Fruit fly (Drosophila melanogaster) whole organism, wandering third instar larva: Measurements from ENCODE around the gene GMF.

Experiments used
- Abd-B ChIP-seq: fragments of >200 bp; optimal IDR thresholded peaks from 2 replicates; lab custom pipeline; 2017; ENCODE audit warnings: missing biosample characterization, missing genetic modification characterization
- CG32264 ChIP-seq: fragments of 200-800 bp; sonication (Bioruptor generic); optimal IDR thresholded peaks from 2 replicates; lab custom pipeline; 2016; ENCODE audit warnings: missing biosample characterization, missing genetic modification characterization
- CG9705 ChIP-seq: fragments of 200-800 bp; sonication (Bioruptor generic); optimal IDR thresholded peaks from 2 replicates; lab custom pipeline; 2018; ENCODE audit warnings: missing biosample characterization, mild to moderate bottlenecking, missing genetic modification characterization
- CrebA ChIP-seq: fragments of 200-800 bp; sonication (Bioruptor generic); optimal IDR thresholded peaks from 2 replicates; lab custom pipeline; 2016; ENCODE audit warnings: missing biosample characterization, mild to moderate bottlenecking, missing genetic modification characterization, borderline replicate concordance
- Dfd ChIP-seq: fragments of >200 bp; optimal IDR thresholded peaks from 2 replicates; lab custom pipeline; 2017; ENCODE audit warnings: missing biosample characterization, missing genetic modification characterization
- Dif ChIP-seq: fragments of 200-275, 200-300 bp; sonication (Bioruptor generic); optimal IDR thresholded peaks from 2 replicates; lab custom pipeline; 2018; ENCODE audit warnings: missing biosample characterization, missing genetic modification characterization; ENCODE audit not compliant: partially characterized antibody
- GATAd ChIP-seq: sonication (Bioruptor generic); optimal IDR thresholded peaks from 2 replicates; lab custom pipeline; 2016; ENCODE audit warnings: missing biosample characterization, missing genetic modification characterization
- HLH106 ChIP-seq: fragments of 200-800 bp; optimal IDR thresholded peaks from 3 replicates; lab custom pipeline; 2019; ENCODE audit warnings: missing biosample characterization, mild to moderate bottlenecking, missing genetic modification characterization, moderate library complexity
- Hnf4 ChIP-seq: fragments of 200-800 bp; sonication (Bioruptor generic); optimal IDR thresholded peaks from 2 replicates; lab custom pipeline; 2016; ENCODE audit warnings: missing biosample characterization, mild to moderate bottlenecking, missing genetic modification characterization
- Hr78 ChIP-seq: fragments of >200 bp; optimal IDR thresholded peaks from 2 replicates; lab custom pipeline; 2017; ENCODE audit warnings: missing biosample characterization, missing genetic modification characterization
- Hr83 ChIP-seq: fragments of 200-300 bp; sonication (Bioruptor generic); optimal IDR thresholded peaks from 2 replicates; lab custom pipeline; 2016; ENCODE audit warnings: missing biosample characterization, mild to moderate bottlenecking, missing genetic modification characterization, moderate library complexity; ENCODE audit not compliant: poor library complexity, severe bottlenecking
- Jra ChIP-seq: sonication (Bioruptor generic); optimal IDR thresholded peaks from 2 replicates; lab custom pipeline; 2016; ENCODE audit warnings: missing biosample characterization, missing genetic modification characterization
- Mio ChIP-seq: sonication (Bioruptor generic); optimal IDR thresholded peaks from 2 replicates; lab custom pipeline; 2016; ENCODE audit warnings: missing biosample characterization, missing genetic modification characterization
- Myc ChIP-seq: fragments of >200 bp; optimal IDR thresholded peaks from 2 replicates; lab custom pipeline; 2017
- N ChIP-seq: fragments of >200 bp; optimal IDR thresholded peaks from 2 replicates; lab custom pipeline; 2018; ENCODE audit warnings: missing biosample characterization, missing external identifiers, missing genetic modification characterization
- OdsH ChIP-seq: fragments of 200-800 bp; sonication (Bioruptor generic); optimal IDR thresholded peaks from 2 replicates; lab custom pipeline; 2016; ENCODE audit warnings: missing biosample characterization, mild to moderate bottlenecking, missing genetic modification characterization
- Rel ChIP-seq, 2 experiments: fragments of 200-800 bp; sonication (Bioruptor generic) in 1 of 2; optimal IDR thresholded peaks; 2 replicates in 1 of 2; 3 replicates in 1 of 2; lab custom pipeline; 2016 to 2019; ENCODE audit warnings: mild to moderate bottlenecking in 2 of 2, missing biosample characterization in 2 of 2, missing genetic modification characterization in 2 of 2, moderate library complexity in 1 of 2
- Sp1 ChIP-seq: fragments of 200-800 bp; sonication (Bioruptor generic); optimal IDR thresholded peaks from 3 replicates; lab custom pipeline; 2019; ENCODE audit warnings: missing biosample characterization, mild to moderate bottlenecking, missing genetic modification characterization, moderate library complexity
- brk ChIP-seq: fragments of 200-800 bp; sonication (Bioruptor generic); optimal IDR thresholded peaks from 2 replicates; lab custom pipeline; 2016; ENCODE audit warnings: missing biosample characterization, mild to moderate bottlenecking, missing genetic modification characterization
- dl ChIP-seq, 2 experiments: fragments of 175-275, 200-275 bp in 1 of 2; fragments of 200-275 bp in 1 of 2; sonication (Bioruptor generic); optimal IDR thresholded peaks; lab custom pipeline; 2018; ENCODE audit warnings: mild to moderate bottlenecking in 2 of 2, missing biosample characterization in 2 of 2, missing genetic modification characterization in 2 of 2, moderate library complexity in 2 of 2; ENCODE audit not compliant: partially characterized antibody in 2 of 2, insufficient read depth in 1 of 2
- dmrt93B ChIP-seq: fragments of 200-800 bp; sonication (Bioruptor generic); optimal IDR thresholded peaks from 2 replicates; lab custom pipeline; 2018; ENCODE audit warnings: missing biosample characterization, mild to moderate bottlenecking, missing genetic modification characterization
- dsf ChIP-seq: sonication (Bioruptor generic); optimal IDR thresholded peaks from 2 replicates; lab custom pipeline; 2016; ENCODE audit warnings: missing biosample characterization, missing genetic modification characterization, borderline replicate concordance
- ey ChIP-seq: fragments of 200-800 bp; sonication (Bioruptor generic); optimal IDR thresholded peaks from 2 replicates; lab custom pipeline; 2016; ENCODE audit warnings: missing biosample characterization, missing genetic modification characterization
- foxo ChIP-seq, 2 experiments: fragments of 200-800 bp; sonication (Bioruptor generic); optimal IDR thresholded peaks; 2 replicates in 1 of 2; 3 replicates in 1 of 2; lab custom pipeline; 2016 to 2017; ENCODE audit warnings: missing biosample characterization in 2 of 2, missing genetic modification characterization in 2 of 2
- h ChIP-seq: fragments of 200-800 bp; sonication (Bioruptor generic); optimal IDR thresholded peaks from 3 replicates; lab custom pipeline; 2016; ENCODE audit warnings: missing biosample characterization, mild to moderate bottlenecking, missing genetic modification characterization
- jim ChIP-seq: fragments of 175-275, 200-325 bp; sonication (Bioruptor generic); optimal IDR thresholded peaks from 2 replicates; lab custom pipeline; 2016; ENCODE audit warnings: missing biosample characterization, mild to moderate bottlenecking, missing genetic modification characterization
- lola ChIP-seq: fragments of >200 bp; optimal IDR thresholded peaks from 2 replicates; lab custom pipeline; 2017; ENCODE audit warnings: missing biosample characterization, missing genetic modification characterization
- pan ChIP-seq: fragments of >200 bp; optimal IDR thresholded peaks from 2 replicates; lab custom pipeline; 2017
- psq ChIP-seq: fragments of 200-800 bp; sonication (Bioruptor generic); optimal IDR thresholded peaks from 3 replicates; lab custom pipeline; 2017; ENCODE audit warnings: missing biosample characterization, mild to moderate bottlenecking, missing genetic modification characterization, moderate library complexity
- rgr ChIP-seq: fragments of 200-800 bp; sonication (Bioruptor generic); optimal IDR thresholded peaks from 3 replicates; lab custom pipeline; 2016; ENCODE audit warnings: missing biosample characterization, mild to moderate bottlenecking, missing genetic modification characterization
- sage ChIP-seq: fragments of 200-800 bp; sonication (Bioruptor generic); optimal IDR thresholded peaks from 2 replicates; lab custom pipeline; 2016; ENCODE audit warnings: missing biosample characterization, mild to moderate bottlenecking, missing genetic modification characterization
- sv ChIP-seq: fragments of 200-800 bp; sonication (Bioruptor generic); optimal IDR thresholded peaks from 3 replicates; lab custom pipeline; 2016; ENCODE audit warnings: missing biosample characterization, missing genetic modification characterization
- tai ChIP-seq: sonication (Bioruptor generic); optimal IDR thresholded peaks from 2 replicates; lab custom pipeline; 2016; ENCODE audit warnings: missing biosample characterization, missing genetic modification characterization
- usp ChIP-seq: fragments of >200 bp; optimal IDR thresholded peaks from 2 replicates; lab custom pipeline; 2017; ENCODE audit warnings: missing biosample characterization, missing genetic modification characterization
- woc ChIP-seq: sonication (Bioruptor generic); optimal IDR thresholded peaks from 2 replicates; lab custom pipeline; 2016; ENCODE audit warnings: missing biosample characterization, mild to moderate bottlenecking, missing genetic modification characterization

The GMF gene

dm6 chr2L:16292975-16293501 is 9.7 kb downstream of the GMF start, which contains the start of gene CG13258:
CG13258 (minus strand) TSS chr2L:16293025.
- TF ChIP-seq Abd-B, result no peak
- no peak for TF ChIP-seq brk
- TF ChIP-seq woc, result no peak
- TF ChIP-seq GATAd (GFP tag; lab: Kevin White, UChicago), result no peak
- no peak for TF ChIP-seq pan (lab: Kevin White, UChicago)
- TF ChIP-seq HLH106, result no peak
- no peak for TF ChIP-seq ey (GFP tag; lab: Kevin White, UChicago)
- no peak for TF ChIP-seq Hnf4
- no peak for TF ChIP-seq CG9705 (GFP tag; lab: Kevin White, UChicago)
- TF ChIP-seq jim (GFP tag; lab: Kevin White, UChicago), result no peak
- TF ChIP-seq Rel (GFP tag; optimal IDR thresholded peaks at IDR 0.05; lab: Kevin White, UChicago), result no peak
- no peak for TF ChIP-seq Rel (tag; optimal IDR thresholded peaks at IDR 0.05; lab: Kevin White, UChicago)
- TF ChIP-seq usp (GFP tag; lab: Kevin White, UChicago), result no peak
- no peak for TF ChIP-seq N (GFP tag; lab: Kevin White, UChicago)
- TF ChIP-seq dsf (GFP tag; lab: Kevin White, UChicago), result no peak
- no peak for TF ChIP-seq CG32264 (GFP tag; lab: Kevin White, UChicago)
- no peak for TF ChIP-seq OdsH (GFP tag; lab: Kevin White, UChicago)
- TF ChIP-seq Hr78 (GFP tag; lab: Kevin White, UChicago), result no peak
- TF ChIP-seq, all 38 proteins: peak for 0

- no peak for TF ChIP-seq Hr83 (GFP tag; lab: Kevin White, UChicago)
- no peak for TF ChIP-seq Dif
- no peak for TF ChIP-seq N (GFP tag; lab: Kevin White, UChicago)
- TF ChIP-seq OdsH (GFP tag; lab: Kevin White, UChicago), result no peak
- no peak for TF ChIP-seq CG32264 (GFP tag; lab: Kevin White, UChicago)
- no peak for TF ChIP-seq dsf (GFP tag; lab: Kevin White, UChicago)
- no peak for TF ChIP-seq dl (GFP tag; optimal IDR thresholded peaks at IDR 0.05; lab: Kevin White, UChicago; ENCODE audit: insufficient read depth in 1 of 2, partially characterized antibody in 2 of 2)
- no peak for TF ChIP-seq Dfd (GFP tag; lab: Kevin White, UChicago)
- no peak for TF ChIP-seq lola (GFP tag; lab: Kevin White, UChicago)
Observed at dm6 chr2L:16290984-16291383, 11.8 kb downstream of the GMF start, which contains the start of gene CG17329. CG17329 (plus strand) TSS chr2L:16291284.

dm6 chr2L:16288393-16288731 is 14.4 kb downstream of the GMF start:
- TF ChIP-seq psq (GFP tag; lab: Kevin White, UChicago), result no peak
- no peak for TF ChIP-seq Hr78 (GFP tag; lab: Kevin White, UChicago)
- no peak for TF ChIP-seq Rel (GFP tag; optimal IDR thresholded peaks at IDR 0.05; lab: Kevin White, UChicago)
- no peak for TF ChIP-seq Rel (tag; optimal IDR thresholded peaks at IDR 0.05; lab: Kevin White, UChicago)
- TF ChIP-seq usp (GFP tag; lab: Kevin White, UChicago), result no peak
- no peak for TF ChIP-seq Dif
- TF ChIP-seq sv, result no peak
- no peak for TF ChIP-seq Jra (GFP tag; lab: Kevin White, UChicago)
- TF ChIP-seq OdsH (GFP tag; lab: Kevin White, UChicago), result no peak

- TF ChIP-seq CG9705 (GFP tag; lab: Kevin White, UChicago) (peak; percentile 58), HLH106 (peak; percentile 64), brk (peak; percentile 80), foxo (GFP tag; optimal IDR thresholded peaks at IDR 0.05; lab: Kevin White, UChicago) (peak; percentile 66 to 88), OdsH (GFP tag; lab: Kevin White, UChicago) (peak; percentile 74), jim (GFP tag; lab: Kevin White, UChicago) (peak; percentile 90), tai (GFP tag; lab: Kevin White, UChicago) (peak; percentile 97), usp (GFP tag; lab: Kevin White, UChicago) (no peak), pan (lab: Kevin White, UChicago) (no peak), ey (GFP tag; lab: Kevin White, UChicago) (peak; percentile 76), Jra (GFP tag; lab: Kevin White, UChicago) (peak; percentile 85), Dfd (GFP tag; lab: Kevin White, UChicago) (no peak), Sp1 (GFP tag; lab: Kevin White, UChicago) (peak; percentile 61), Abd-B (no peak), GATAd (GFP tag; lab: Kevin White, UChicago) (peak; percentile 64), CrebA (GFP tag; lab: Kevin White, UChicago) (no peak), dl (GFP tag; optimal IDR thresholded peaks at IDR 0.05; lab: Kevin White, UChicago; ENCODE audit: insufficient read depth in 1 of 2, partially characterized antibody in 2 of 2) (peak in 1 of 2 experiments; percentile 62), h (GFP tag; lab: Kevin White, UChicago) (peak; percentile 86), N (GFP tag; lab: Kevin White, UChicago) (no peak), Hnf4 (peak; percentile 92), rgr (GFP tag; lab: Kevin White, UChicago) (peak; percentile 86), dsf (GFP tag; lab: Kevin White, UChicago) (peak; percentile 73), Hr83 (GFP tag; lab: Kevin White, UChicago) (peak; percentile 97), psq (GFP tag; lab: Kevin White, UChicago) (peak; percentile 34), sage (GFP tag; lab: Kevin White, UChicago) (peak; percentile 63), Myc (lab: Kevin White, UChicago) (peak; percentile 86), Rel (GFP tag; optimal IDR thresholded peaks at IDR 0.05; lab: Kevin White, UChicago) (peak; percentile 51), Rel (tag; optimal IDR thresholded peaks at IDR 0.05; lab: Kevin White, UChicago) (peak; percentile 47), Mio (peak; percentile 53), Hr78 (GFP tag; lab: Kevin White, UChicago) (no peak), dmrt93B (GFP tag; lab: Kevin White, UChicago) (peak; percentile 42), woc (peak; percentile 48), Dif (peak; percentile 84)
Observed at dm6 chr2L:16287602-16288392, 15.0 kb downstream of the GMF start, which contains the start of the genes crp and pkaap. crp (minus strand) TSS chr2L:16287730. pkaap (plus strand) TSS chr2L:16288290.
